Worm (Caenorhabditis elegans) whole organism, L4 larva: Measurements from ENCODE around the gene nuc-1.

Experiments used
- F44E2.7 ChIP-seq: fragments of 200-800 bp; sonication (Bioruptor generic); IDR thresholded peaks from 2 replicates; pipeline ENCODE4 v2.1.2; 2022; ENCODE audit warnings: missing genetic modification characterization, missing compliant biosample characterization
- F49E8.2 ChIP-seq: sonication (generic microtip); optimal IDR thresholded peaks from 2 replicates; lab custom pipeline; 2016; ENCODE audit warnings: missing compliant biosample characterization, mild to moderate bottlenecking, missing genetic modification characterization, borderline replicate concordance
- ZK337.2 ChIP-seq: fragments of 200-800 bp; sonication (Bioruptor generic); IDR thresholded peaks from 2 replicates; pipeline ENCODE4 v1.3.6; 2022; ENCODE audit warnings: missing genetic modification reagents, missing genetic modification characterization, missing compliant biosample characterization
- aly-2 ChIP-seq: sonication (generic microtip); optimal IDR thresholded peaks from 2 replicates; lab custom pipeline; 2018; ENCODE audit warnings: missing biosample characterization, missing genetic modification characterization
- ama-1 ChIP-seq: fragments of 150-350 bp; optimal IDR thresholded peaks from 2 replicates; lab custom pipeline; 2014; ENCODE audit warnings: inconsistent platforms, mixed read lengths
- ceh-82 ChIP-seq: sonication (generic microtip); optimal IDR thresholded peaks from 2 replicates; lab custom pipeline; 2017; ENCODE audit warnings: missing biosample characterization, missing genetic modification characterization
- ces-1 ChIP-seq: fragments of 150-350 bp; sonication (generic microtip); optimal IDR thresholded peaks from 4 replicates; lab custom pipeline; 2014; ENCODE audit warnings: missing biosample characterization, missing genetic modification reagents, missing genetic modification characterization
- daf-16 ChIP-seq, 3 experiments: sonication (generic microtip); optimal IDR thresholded peaks; 2 replicates each; lab custom pipeline; 2016 to 2017; ENCODE audit warnings: missing genetic modification characterization in 3 of 3, missing genetic modification reagents in 3 of 3, mild to moderate bottlenecking in 2 of 3, missing compliant biosample characterization in 2 of 3, missing biosample characterization in 1 of 3, moderate library complexity in 1 of 3
- daf-8 ChIP-seq: fragments of 200-800 bp; sonication (Bioruptor generic); IDR thresholded peaks from 2 replicates; pipeline ENCODE4 v1.3.6; 2022; ENCODE audit warnings: missing genetic modification characterization, missing compliant biosample characterization
- dmd-6 ChIP-seq: fragments of 200-800 bp; sonication (Bioruptor generic); IDR thresholded peaks from 2 replicates; pipeline ENCODE4 v1.3.6; 2022; ENCODE audit warnings: missing genetic modification reagents, missing genetic modification characterization, missing compliant biosample characterization
- dve-1 ChIP-seq: sonication (generic microtip); optimal IDR thresholded peaks from 2 replicates; lab custom pipeline; 2017; ENCODE audit warnings: antibody characterized with exemption, mild to moderate bottlenecking, missing genetic modification characterization, missing compliant biosample characterization; ENCODE audit not compliant: insufficient read depth
- egl-43 ChIP-seq: fragments of 200-800 bp; sonication (Bioruptor generic); IDR thresholded peaks from 2 replicates; pipeline ENCODE4 v1.3.6; 2022; ENCODE audit warnings: missing genetic modification reagents, missing genetic modification characterization, missing compliant biosample characterization
- fkh-10 ChIP-seq: fragments of 150-350 bp; optimal IDR thresholded peaks from 2 replicates; lab custom pipeline; 2014; ENCODE audit warnings: missing biosample characterization, missing genetic modification reagents, missing genetic modification characterization
- gei-8 ChIP-seq: fragments of 200-800 bp; sonication (Bioruptor generic); optimal IDR thresholded peaks from 2 replicates; lab custom pipeline; 2018; ENCODE audit warnings: mild to moderate bottlenecking, missing genetic modification characterization, missing compliant biosample characterization
- hif-1 ChIP-seq, 2 experiments: sonication (generic microtip); optimal IDR thresholded peaks; 2 replicates each; lab custom pipeline; 2016 to 2017; ENCODE audit warnings: missing compliant biosample characterization in 2 of 2, missing genetic modification characterization in 2 of 2, missing genetic modification reagents in 2 of 2, missing genotype in 2 of 2, mild to moderate bottlenecking in 1 of 2
- hlh-11 ChIP-seq: fragments of 200-800 bp; sonication (Bioruptor generic); optimal IDR thresholded peaks from 2 replicates; lab custom pipeline; 2018; ENCODE audit warnings: mild to moderate bottlenecking, missing genetic modification characterization, missing compliant biosample characterization
- lin-15B ChIP-seq: fragments of 150-350 bp; sonication (generic microtip); optimal IDR thresholded peaks from 3 replicates; lab custom pipeline; 2014; ENCODE audit warnings: missing biosample characterization, missing genetic modification characterization
- lin-38 ChIP-seq: fragments of 200-800 bp; sonication (Bioruptor generic); IDR thresholded peaks from 2 replicates; pipeline ENCODE4 v1.3.6; 2022; ENCODE audit warnings: missing genetic modification reagents, missing genetic modification characterization, missing compliant biosample characterization
- mdl-1 ChIP-seq, 2 experiments: fragments of 150-350 bp in 1 of 2; sonication (generic microtip) in 1 of 2; optimal IDR thresholded peaks; 2 replicates each; lab custom pipeline; 2014 to 2017; ENCODE audit warnings: missing biosample characterization in 2 of 2, missing genetic modification characterization in 2 of 2
- mdt-29 ChIP-seq: fragments of 200-800 bp; sonication (Bioruptor generic); IDR thresholded peaks from 2 replicates; pipeline ENCODE4 v1.3.6; 2022; ENCODE audit warnings: missing genetic modification reagents, missing genetic modification characterization, missing compliant biosample characterization
- mxl-2 ChIP-seq: fragments of 200-800 bp; sonication (Bioruptor generic); conservative IDR thresholded peaks from 2 replicates; pipeline ENCODE4 v1.3.6; 2022; ENCODE audit warnings: missing genetic modification reagents, missing genetic modification characterization, missing compliant biosample characterization
- mxl-3 ChIP-seq: fragments of 200-800 bp; sonication (Bioruptor generic); optimal IDR thresholded peaks from 2 replicates; lab custom pipeline; 2018; ENCODE audit warnings: mild to moderate bottlenecking, missing genetic modification characterization, missing compliant biosample characterization
- nhr-102 ChIP-seq: sonication (generic microtip); optimal IDR thresholded peaks from 2 replicates; lab custom pipeline; 2016; ENCODE audit warnings: mild to moderate bottlenecking, missing genetic modification characterization, moderate library complexity, missing compliant biosample characterization
- nhr-111 ChIP-seq: fragments of 200-800 bp; sonication (Bioruptor generic); optimal IDR thresholded peaks from 2 replicates; lab custom pipeline; 2018; ENCODE audit warnings: mild to moderate bottlenecking, missing genetic modification characterization, missing compliant biosample characterization
- nhr-28 ChIP-seq: fragments of 150-350 bp; optimal IDR thresholded peaks from 2 replicates; lab custom pipeline; 2014; ENCODE audit warnings: missing biosample characterization, missing genetic modification characterization
- php-3 ChIP-seq: fragments of 200-800 bp; sonication (Bioruptor generic); IDR thresholded peaks from 2 replicates; pipeline ENCODE4 v1.3.6; 2022; ENCODE audit warnings: missing genetic modification reagents, missing genetic modification characterization, missing compliant biosample characterization
- pqm-1 ChIP-seq: sonication (generic microtip); optimal IDR thresholded peaks from 2 replicates; lab custom pipeline; 2017; ENCODE audit warnings: missing biosample characterization, missing genetic modification characterization
- sdz-12 ChIP-seq: fragments of 200-800 bp; sonication (Bioruptor generic); optimal IDR thresholded peaks from 2 replicates; lab custom pipeline; 2018; ENCODE audit warnings: mild to moderate bottlenecking, missing genetic modification characterization, missing compliant biosample characterization
- snpc-4 ChIP-seq: fragments of 150-350 bp; optimal IDR thresholded peaks from 2 replicates; lab custom pipeline; 2014; ENCODE audit warnings: missing biosample characterization, missing genetic modification characterization
- spr-1 ChIP-seq: sonication (generic microtip); optimal IDR thresholded peaks from 2 replicates; lab custom pipeline; 2016; ENCODE audit warnings: mild to moderate bottlenecking, missing genetic modification characterization, missing compliant biosample characterization
- unc-62 ChIP-seq, 3 experiments: fragments of 150-350 bp in 1 of 3; sonication (generic microtip); optimal IDR thresholded peaks in 2 of 3; peaks in 1 of 3; 1 replicate in 1 of 3; 2 replicates in 2 of 3; lab custom pipeline; 2014 to 2017; ENCODE audit warnings: missing biosample characterization in 3 of 3, missing genetic modification characterization in 3 of 3, missing genetic modification reagents in 3 of 3, missing genotype in 1 of 3
- zag-1 ChIP-seq: fragments of 150-350 bp; optimal IDR thresholded peaks from 2 replicates; lab custom pipeline; 2014; ENCODE audit warnings: missing biosample characterization, missing genetic modification characterization
- zfp-2 ChIP-seq: sonication (generic microtip); optimal IDR thresholded peaks from 2 replicates; lab custom pipeline; 2016; ENCODE audit warnings: mild to moderate bottlenecking, missing genetic modification characterization, missing compliant biosample characterization
- zfp-3 ChIP-seq: fragments of 200-800 bp; sonication (Bioruptor generic); conservative IDR thresholded peaks from 2 replicates; pipeline ENCODE4 v1.3.6; 2022; ENCODE audit warnings: missing genetic modification reagents, missing genetic modification characterization, missing compliant biosample characterization
- ztf-7 ChIP-seq: fragments of 150-350 bp; optimal IDR thresholded peaks from 2 replicates; lab custom pipeline; 2014; ENCODE audit warnings: missing biosample characterization, missing genetic modification characterization

nuc-1 gene

DNA sequence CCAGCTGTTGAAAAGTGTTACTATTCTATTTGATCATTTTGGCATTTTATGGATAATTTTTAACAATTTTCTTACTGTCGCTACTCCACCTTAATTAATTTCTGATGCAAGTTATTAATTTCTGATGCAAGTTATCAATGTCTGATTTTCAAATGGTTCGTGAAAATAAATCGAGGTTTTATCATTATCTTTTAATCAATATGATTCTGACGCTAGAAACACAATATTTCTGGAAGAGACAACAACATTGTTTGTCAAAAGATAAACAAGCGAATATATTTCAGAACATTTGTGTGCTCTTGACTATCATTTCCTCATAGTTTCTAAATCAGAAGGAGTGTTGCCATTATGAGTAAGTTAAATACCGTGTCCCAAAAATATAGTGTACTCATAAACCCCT, 26.7 kb downstream of the nuc-1 start, which contains the start of gene F49E2.2:
TSS of gene F49E2.2 (plus strand) at position 301 of the 400 bp plus-strand sequence.
- TF ChIP-seq egl-43 (GFP tag; lab: Robert Waterston, UW) (no peak), lin-15B (tag; lab: Kevin White, UChicago) (no peak), nhr-111 (no peak), fkh-10 (GFP tag; lab: Kevin White, UChicago) (no peak), ztf-7 (tag; lab: Kevin White, UChicago) (no peak), spr-1 (tag; lab: Kevin White, UChicago) (no peak), aly-2 (tag; lab: Kevin White, UChicago) (no peak), nhr-102 (tag; lab: Kevin White, UChicago) (no peak), sdz-12 (GFP tag; lab: Kevin White, UChicago) (no peak), ces-1 (no peak), snpc-4 (tag; lab: Kevin White, UChicago) (no peak), lin-38 (GFP tag; lab: Robert Waterston, UW) (no peak), ZK337.2 (GFP tag; lab: Robert Waterston, UW) (no peak), F49E8.2 (tag; lab: Kevin White, UChicago) (no peak), F44E2.7 (GFP tag; lab: Robert Waterston, UW) (no peak), zfp-2 (tag; lab: Kevin White, UChicago) (no peak), mdt-29 (GFP tag; lab: Robert Waterston, UW) (no peak)
- TF ChIP-seq, all 104 proteins: peak for 0

DNA sequence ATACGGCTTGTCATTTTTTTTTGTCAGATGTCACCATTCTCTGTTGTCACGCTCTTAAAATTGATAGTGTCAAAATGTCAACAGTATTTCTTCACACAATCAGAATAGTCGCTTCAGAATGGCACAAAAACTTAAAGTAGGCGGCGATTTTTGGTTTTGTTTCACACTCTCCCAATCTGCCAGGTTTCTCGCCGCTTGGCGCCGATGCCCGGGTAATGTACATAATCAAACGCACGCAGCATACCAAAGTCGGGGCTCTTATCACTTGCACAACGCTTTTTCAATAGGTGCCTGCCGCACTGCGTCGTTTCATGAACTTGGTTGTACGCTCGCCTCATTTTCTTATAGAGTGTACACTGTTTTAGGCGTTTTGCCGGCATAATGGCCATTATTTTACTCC, 28.9 kb downstream of the nuc-1 start:
- TF ChIP-seq pqm-1 (tag; lab: Kevin White, UChicago): peak; percentile 74
- TF ChIP-seq hif-1 (tag; optimal IDR thresholded peaks at IDR 0.05; lab: Kevin White, UChicago): peak in 1 of 2 experiments; percentile 41
- TF ChIP-seq nhr-28 (tag; lab: Kevin White, UChicago): peak; percentile 26
- TF ChIP-seq mdl-1 (tag; optimal IDR thresholded peaks at IDR 0.05; lab: Kevin White, UChicago): peak in 1 of 2 experiments; percentile 10
- TF ChIP-seq dmd-6 (GFP tag; lab: Robert Waterston, UW): peak; percentile 72
- TF ChIP-seq daf-8 (GFP tag; lab: Robert Waterston, UW): no peak
- TF ChIP-seq mxl-2 (GFP tag; lab: Robert Waterston, UW): 0 out of 2 replicates have a peak, but pooled peaks have one; percentile 5
- TF ChIP-seq php-3 (GFP tag; lab: Robert Waterston, UW): 0 out of 2 replicates have a peak, but pooled peaks have one; percentile 34
- TF ChIP-seq hlh-11 (tag; lab: Kevin White, UChicago): peak; percentile 69
- TF ChIP-seq zag-1: no peak
- TF ChIP-seq dve-1 (tag; lab: Kevin White, UChicago): peak; percentile 48
- TF ChIP-seq daf-16 (GFP tag; optimal IDR thresholded peaks at IDR 0.05; lab: Kevin White, UChicago): no peak
- TF ChIP-seq daf-16 (tag; optimal IDR thresholded peaks at IDR 0.05; lab: Kevin White, UChicago): peak; percentile 59
- no peak for TF ChIP-seq gei-8
- no peak for TF ChIP-seq ama-1
- TF ChIP-seq mxl-3 (GFP tag; lab: Kevin White, UChicago): peak; percentile 9
- TF ChIP-seq snpc-4 (tag; lab: Kevin White, UChicago): no peak

DNA sequence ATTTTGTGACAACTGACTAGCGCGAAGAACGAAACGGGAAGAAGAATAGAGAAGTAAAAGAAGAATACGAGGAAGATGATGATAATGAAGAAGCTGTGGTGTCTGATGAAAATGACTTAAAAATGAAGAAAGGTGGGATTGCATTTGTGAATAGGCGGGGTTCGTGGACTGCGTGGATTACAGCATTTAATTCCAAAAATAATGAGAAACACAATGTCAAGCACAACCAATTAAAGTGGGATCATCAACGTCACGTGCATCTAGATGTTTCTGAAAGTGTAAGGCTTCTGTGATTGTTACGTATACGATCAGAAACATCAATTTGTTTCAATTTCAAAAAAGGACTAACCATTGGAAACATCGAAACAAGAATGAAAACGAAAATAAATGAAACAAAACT, 37.2 kb downstream of the nuc-1 start, which contains the start of gene glb-17:
TSS of gene glb-17 (minus strand) at position 101 of the 400 bp plus-strand sequence.
- no peak for TF ChIP-seq egl-43 (GFP tag; lab: Robert Waterston, UW)
- TF ChIP-seq zfp-3 (GFP tag; lab: Robert Waterston, UW): no peak
- no peak for TF ChIP-seq ceh-82 (tag; lab: Kevin White, UChicago)
- TF ChIP-seq unc-62 (GFP tag; optimal IDR thresholded peaks at IDR 0.05 in 1 of 2; lab: Kevin White, UChicago): peak in 1 of 2 experiments; percentile 43
- no peak for TF ChIP-seq unc-62 (tag; optimal IDR thresholded peaks at IDR 0.05; lab: Kevin White, UChicago)
